Fruit fly (Drosophila melanogaster) whole organism, prepupa: ENCODE data around the gene CG17770.

Experiments used
- Blimp-1 ChIP-seq: fragments of 200-800 bp; sonication (Bioruptor generic); optimal IDR thresholded peaks from 3 replicates; lab custom pipeline; 2017; ENCODE audit warnings: missing biosample characterization, missing genetic modification characterization, mild to moderate bottlenecking, moderate library complexity, missing genetic modification reagents
- CG10669 ChIP-seq: fragments of 200-800 bp; sonication (Bioruptor generic); optimal IDR thresholded peaks from 3 replicates; lab custom pipeline; 2018; ENCODE audit warnings: missing biosample characterization, mild to moderate bottlenecking, missing genetic modification characterization, moderate library complexity
- CG11762 ChIP-seq: fragments of 200-800 bp; sonication (Bioruptor generic); optimal IDR thresholded peaks from 3 replicates; lab custom pipeline; 2016; ENCODE audit warnings: missing biosample characterization, missing genetic modification characterization; ENCODE audit not compliant: insufficient read depth
- CG15336 ChIP-seq: fragments of 200-800 bp; sonication (Bioruptor generic); IDR thresholded peaks from 2 replicates; pipeline ENCODE4 v1.3.6; 2022; ENCODE audit warnings: missing biosample characterization, missing genetic modification characterization
- CG3032 ChIP-seq: fragments of 200-800 bp; optimal IDR thresholded peaks from 2 replicates; lab custom pipeline; 2019; ENCODE audit warnings: missing biosample characterization, mild to moderate bottlenecking, missing genetic modification characterization, moderate library complexity
- CG31627 ChIP-seq: fragments of 200-800 bp; sonication (Bioruptor generic); optimal IDR thresholded peaks from 3 replicates; lab custom pipeline; 2016; ENCODE audit warnings: missing biosample characterization, missing genetic modification characterization
- CG4318 ChIP-seq: fragments of 200-800 bp; sonication (Bioruptor generic); optimal IDR thresholded peaks from 3 replicates; lab custom pipeline; 2017; ENCODE audit warnings: missing biosample characterization, mild to moderate bottlenecking, missing genetic modification characterization
- CG6808 ChIP-seq: fragments of 200-800 bp; sonication (Bioruptor generic); optimal IDR thresholded peaks from 3 replicates; lab custom pipeline; 2017; ENCODE audit warnings: missing biosample characterization, missing genetic modification characterization, mild to moderate bottlenecking, moderate library complexity, missing genetic modification reagents
- CG6854 ChIP-seq: fragments of 200-800 bp; sonication (Bioruptor generic); optimal IDR thresholded peaks from 2 replicates; lab custom pipeline; 2017; ENCODE audit warnings: missing biosample characterization, mild to moderate bottlenecking, missing genetic modification characterization
- CG7368 ChIP-seq: fragments of 200-800 bp; sonication (Bioruptor generic); optimal IDR thresholded peaks from 3 replicates; lab custom pipeline; 2016; ENCODE audit warnings: missing biosample characterization, missing genetic modification characterization
- CG8119 ChIP-seq: fragments of 200-800 bp; sonication (Bioruptor generic); IDR thresholded peaks from 3 replicates; pipeline ENCODE4 v1.3.6; 2022; ENCODE audit warnings: missing biosample characterization, missing genetic modification characterization
- CG8632 ChIP-seq: fragments of 200-800 bp; sonication (Bioruptor generic); optimal IDR thresholded peaks from 3 replicates; lab custom pipeline; 2016; ENCODE audit warnings: missing biosample characterization, missing genetic modification characterization
- CG9139 ChIP-seq: fragments of 200-800 bp; sonication (Bioruptor generic); optimal IDR thresholded peaks from 3 replicates; lab custom pipeline; 2017; ENCODE audit warnings: missing biosample characterization, mild to moderate bottlenecking, missing genetic modification characterization
- Eip75B ChIP-seq: fragments of 200-800 bp; sonication (Bioruptor generic); optimal IDR thresholded peaks from 3 replicates; lab custom pipeline; 2016; ENCODE audit warnings: missing biosample characterization, missing genetic modification characterization
- Eip78C ChIP-seq: fragments of 200-800 bp; sonication (Bioruptor generic); peaks from one replicate; lab custom pipeline; 2016; ENCODE audit warnings: missing biosample characterization, missing genetic modification characterization
- Gug ChIP-seq: fragments of 200-800 bp; sonication (Bioruptor generic); IDR thresholded peaks from 2 replicates; pipeline ENCODE4 v1.3.6; 2022; ENCODE audit warnings: missing biosample characterization, missing genetic modification characterization
- Hr38 ChIP-seq: sonication (Bioruptor generic); optimal IDR thresholded peaks from 2 replicates; lab custom pipeline; 2016; ENCODE audit warnings: missing biosample characterization, missing genetic modification characterization
- Hr4 ChIP-seq: fragments of 200-800 bp; sonication (Bioruptor generic); optimal IDR thresholded peaks from 3 replicates; lab custom pipeline; 2016; ENCODE audit warnings: missing biosample characterization, missing genetic modification characterization
- Met ChIP-seq: fragments of 200-800 bp; sonication (Bioruptor generic); optimal IDR thresholded peaks from 3 replicates; lab custom pipeline; 2016; ENCODE audit warnings: missing biosample characterization, missing genetic modification characterization
- OdsH ChIP-seq: fragments of 200-800 bp; sonication (Bioruptor generic); optimal IDR thresholded peaks from 3 replicates; lab custom pipeline; 2016; ENCODE audit warnings: missing biosample characterization, missing genetic modification characterization
- Smox ChIP-seq: fragments of 200-800 bp; sonication (Bioruptor generic); optimal IDR thresholded peaks from 3 replicates; lab custom pipeline; 2016; ENCODE audit warnings: missing biosample characterization, missing genetic modification characterization
- Sox102F ChIP-seq: fragments of 200-800 bp; sonication (Bioruptor generic); optimal IDR thresholded peaks from 2 replicates; lab custom pipeline; 2016; ENCODE audit warnings: missing biosample characterization, mild to moderate bottlenecking, missing genetic modification characterization
- Sox14 ChIP-seq: fragments of 200-800 bp; sonication (Bioruptor generic); optimal IDR thresholded peaks from 3 replicates; lab custom pipeline; 2016; ENCODE audit warnings: missing biosample characterization, missing genetic modification characterization
- achi ChIP-seq: fragments of 200-800 bp; sonication (Bioruptor generic); optimal IDR thresholded peaks from 3 replicates; lab custom pipeline; 2016; ENCODE audit warnings: missing biosample characterization, missing genetic modification characterization
- acj6 ChIP-seq: fragments of 200-800 bp; sonication (Bioruptor generic); optimal IDR thresholded peaks from 3 replicates; lab custom pipeline; 2016; ENCODE audit warnings: missing biosample characterization, missing genetic modification characterization
- cyc ChIP-seq: fragments of 200-800 bp; sonication (Bioruptor generic); optimal IDR thresholded peaks from 3 replicates; lab custom pipeline; 2016; ENCODE audit warnings: missing biosample characterization, missing genetic modification characterization
- dsx ChIP-seq: fragments of 200-800 bp; optimal IDR thresholded peaks from 3 replicates; lab custom pipeline; 2019; ENCODE audit warnings: missing biosample characterization, mild to moderate bottlenecking, missing genetic modification characterization, moderate library complexity; ENCODE audit not compliant: poor library complexity, severe bottlenecking
- eg ChIP-seq: fragments of 200-800 bp; sonication (Bioruptor generic); IDR thresholded peaks from 3 replicates; pipeline ENCODE4 v1.3.6; 2022; ENCODE audit warnings: missing biosample characterization, missing genetic modification characterization
- esn ChIP-seq: fragments of 200-800 bp; sonication (Bioruptor generic); optimal IDR thresholded peaks from 2 replicates; lab custom pipeline; 2016; ENCODE audit warnings: missing biosample characterization, mild to moderate bottlenecking, missing genetic modification characterization, moderate library complexity
- fd59A ChIP-seq: fragments of 200-800 bp; sonication (Bioruptor generic); optimal IDR thresholded peaks from 2 replicates; lab custom pipeline; 2017; ENCODE audit warnings: missing biosample characterization, mild to moderate bottlenecking, missing genetic modification characterization, missing genetic modification reagents
- fd85E ChIP-seq: fragments of 200-800 bp; sonication (Bioruptor generic); optimal IDR thresholded peaks from 3 replicates; lab custom pipeline; 2016; ENCODE audit warnings: missing biosample characterization, missing genetic modification characterization
- fkh ChIP-seq: fragments of 200-800 bp; sonication (Bioruptor generic); optimal IDR thresholded peaks from 3 replicates; lab custom pipeline; 2017; ENCODE audit warnings: missing biosample characterization, mild to moderate bottlenecking, missing genetic modification characterization, moderate library complexity
- pdm3 ChIP-seq: fragments of 200-800 bp; sonication (Bioruptor generic); optimal IDR thresholded peaks from 3 replicates; lab custom pipeline; 2016; ENCODE audit warnings: missing biosample characterization, missing genetic modification characterization
- salr ChIP-seq, 2 experiments: fragments of 200-800 bp; sonication (Bioruptor generic); optimal IDR thresholded peaks; 3 replicates each; lab custom pipeline; 2016 to 2018; ENCODE audit warnings: missing biosample characterization in 2 of 2, missing genetic modification characterization in 2 of 2, mild to moderate bottlenecking in 1 of 2
- spab ChIP-seq: fragments of 200-800 bp; sonication (Bioruptor generic); optimal IDR thresholded peaks from 2 replicates; lab custom pipeline; 2017; ENCODE audit warnings: missing biosample characterization, mild to moderate bottlenecking, missing genetic modification characterization, missing genetic modification reagents
- topi ChIP-seq: fragments of 200-800 bp; sonication (Bioruptor generic); optimal IDR thresholded peaks from 3 replicates; lab custom pipeline; 2016; ENCODE audit warnings: missing biosample characterization, missing genetic modification characterization
- vri ChIP-seq: fragments of 200-800 bp; sonication (Bioruptor generic); optimal IDR thresholded peaks from 3 replicates; lab custom pipeline; 2016; ENCODE audit warnings: missing biosample characterization, mild to moderate bottlenecking, missing genetic modification characterization

Gene CG17770

DNA sequence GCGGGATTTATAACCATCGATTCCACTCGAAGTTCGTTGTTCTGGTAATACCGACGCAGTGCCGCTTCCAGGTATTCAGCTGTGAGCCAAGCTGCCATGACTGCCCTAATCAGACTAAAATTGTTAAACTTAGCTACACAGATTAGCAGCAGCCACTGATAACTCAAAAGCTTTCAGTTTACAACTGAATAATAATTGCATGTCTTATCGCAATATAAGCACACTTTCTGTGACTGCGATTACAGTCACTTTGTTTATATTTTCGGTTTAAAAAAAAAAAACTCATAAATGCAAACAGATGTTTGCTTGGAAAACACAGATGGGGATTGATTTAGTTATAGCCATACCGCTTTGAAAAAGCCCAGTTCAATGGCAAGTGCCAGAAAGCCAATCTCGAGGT lies 22.4 kb upstream of the CG17770 start, which contains the start of gene CG31380:
Gene CG31380, minus strand, starts transcription at position 101 of the 400 bp plus-strand sequence.
- TF ChIP-seq fkh (GFP tag; lab: Kevin White, UChicago) (no peak), Met (GFP tag; lab: Kevin White, UChicago) (no peak), topi (no peak), eg (GFP tag; lab: Robert Waterston, UW) (no peak), CG15336 (GFP tag; lab: Robert Waterston, UW) (no peak), CG6854 (GFP tag; lab: Kevin White, UChicago) (no peak), acj6 (GFP tag; lab: Kevin White, UChicago) (no peak), CG11762 (no peak), CG6808 (no peak), CG10669 (GFP tag; lab: Kevin White, UChicago) (no peak), fd85E (GFP tag; lab: Kevin White, UChicago) (no peak), dsx (no peak), Smox (GFP tag; lab: Kevin White, UChicago) (no peak), Hr4 (GFP tag; lab: Kevin White, UChicago) (no peak), Sox14 (GFP tag; lab: Kevin White, UChicago) (no peak), CG3032 (tag; lab: Kevin White, UChicago) (no peak), CG8632 (GFP tag; lab: Kevin White, UChicago) (no peak), CG31627 (no peak)

DNA sequence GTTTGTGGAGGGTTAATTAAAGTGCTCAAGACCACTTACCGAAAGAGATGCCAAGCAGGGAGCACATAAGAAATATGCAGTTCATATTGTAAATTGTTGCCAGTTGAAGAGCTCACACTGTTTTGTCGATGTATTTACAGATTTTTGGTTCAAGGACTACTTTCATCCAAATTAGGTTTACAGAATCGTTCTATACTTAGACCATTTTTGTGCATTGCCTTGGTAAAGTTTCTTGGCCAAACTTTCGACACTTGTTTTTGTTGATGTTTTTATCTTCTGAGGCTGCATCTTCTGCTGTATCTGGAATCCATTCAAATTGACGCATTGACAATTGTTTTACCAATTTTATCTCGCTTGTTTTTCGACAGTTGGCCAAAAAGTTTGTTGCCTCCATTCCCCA lies 21.3 kb upstream of the CG17770 start, which contains the start of gene CG31093:
Gene CG31093, minus strand, starts transcription at position 101 of the 400 bp plus-strand sequence.
- TF ChIP-seq Hr38 (GFP tag; lab: Kevin White, UChicago) (no peak), CG4318 (no peak), Hr4 (GFP tag; lab: Kevin White, UChicago) (no peak), Sox14 (GFP tag; lab: Kevin White, UChicago) (no peak), CG10669 (GFP tag; lab: Kevin White, UChicago) (no peak), CG11762 (no peak), CG3032 (tag; lab: Kevin White, UChicago) (no peak), CG9139 (no peak), achi (no peak), CG7368 (no peak)
- TF ChIP-seq, all 60 proteins: peak for 0

DNA sequence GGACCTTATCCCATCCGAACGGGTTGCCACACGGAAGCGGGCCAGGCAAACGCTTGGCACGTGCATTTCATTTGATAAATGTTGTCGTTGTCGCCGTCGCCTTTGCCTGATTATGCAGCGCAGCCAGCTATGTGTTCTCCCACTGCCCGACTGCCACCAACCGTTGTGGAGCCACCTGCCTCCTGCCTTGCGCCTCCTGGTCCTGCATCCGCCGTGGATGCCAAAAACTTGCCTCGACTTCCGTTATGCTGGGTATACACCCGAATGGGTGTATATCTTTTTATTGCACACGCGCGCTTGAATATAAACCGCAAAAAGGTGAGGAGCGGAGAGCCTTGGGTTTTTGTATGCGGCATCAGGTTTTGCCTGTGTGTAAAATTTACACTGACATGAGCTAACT lies 19.9 kb upstream of the CG17770 start:
- TF ChIP-seq esn (no peak), Blimp-1 (GFP tag; lab: Kevin White, UChicago) (no peak), CG7368 (no peak), Sox102F (GFP tag; lab: Kevin White, UChicago) (no peak), Eip75B (no peak), fd59A (GFP tag; lab: Kevin White, UChicago) (no peak), dsx (no peak), salr (GFP tag; optimal IDR thresholded peaks at IDR 0.05; lab: Kevin White, UChicago) (no peak), Eip78C (GFP tag; lab: Kevin White, UChicago) (no peak), CG31627 (no peak), cyc (GFP tag; lab: Kevin White, UChicago) (no peak), CG11762 (no peak), CG8119 (GFP tag; lab: Robert Waterston, UW) (no peak), vri (GFP tag; lab: Kevin White, UChicago) (no peak), CG6808 (no peak), OdsH (GFP tag; lab: Kevin White, UChicago) (no peak), pdm3 (GFP tag; lab: Kevin White, UChicago) (no peak), CG10669 (GFP tag; lab: Kevin White, UChicago) (no peak)

DNA sequence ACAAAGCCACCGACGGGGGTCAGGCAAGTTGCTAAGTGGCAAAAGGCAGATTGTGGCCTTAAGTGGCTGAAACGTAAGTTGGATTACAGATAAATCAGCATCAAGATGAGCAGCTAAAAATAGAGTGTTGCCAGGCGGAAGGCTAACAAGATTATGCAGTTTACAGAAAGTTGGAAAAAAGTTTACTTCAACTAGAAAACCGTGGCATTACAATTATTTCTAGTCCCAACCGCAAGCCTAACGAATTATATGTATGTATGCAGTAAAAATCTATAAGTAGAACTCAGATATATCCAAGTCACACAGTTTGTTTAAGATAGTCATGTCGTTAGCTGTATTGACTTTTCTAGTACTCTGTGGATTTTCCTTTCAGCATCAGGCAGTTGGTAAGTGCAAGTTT lies 5.6 kb upstream of the CG17770 start, which contains the start of gene BG642167:
Gene BG642167, plus strand, starts transcription at position 301 of the 400 bp plus-strand sequence.
- TF ChIP-seq Blimp-1 (GFP tag; lab: Kevin White, UChicago), result no peak
- TF ChIP-seq dsx, result no peak
- TF ChIP-seq CG4318, result no peak
- no peak for TF ChIP-seq Smox (GFP tag; lab: Kevin White, UChicago)
- TF ChIP-seq spab (GFP tag; lab: Kevin White, UChicago), result no peak
- no peak for TF ChIP-seq Gug (GFP tag; lab: Robert Waterston, UW)
- TF ChIP-seq topi, result no peak
